Fruit fly (Drosophila melanogaster) S2 (cell line): Measurements from ENCODE around the gene CG7542.

Source experiments
- CG8478 ChIP-seq: fragments of >200 bp; optimal IDR thresholded peaks from 2 replicates; lab custom pipeline; 2018
- CTCF ChIP-seq, 2 experiments: fragments of >200 bp; optimal IDR thresholded peaks; 2 replicates each; lab custom pipeline; 2018

Gene CG7542

dm6 chr3L:17549049-17549876 is at the start of gene CG7542, which contains the start of gene Jon74E:
CG7542 (plus strand) TSS chr3L:17549826.
Jon74E (minus strand) TSS chr3L:17549127.
- TF ChIP-seq CTCF (optimal IDR thresholded peaks at IDR 0.05; lab: Kevin White, UChicago) (no peak), CG8478 (lab: Kevin White, UChicago) (no peak)

- TF ChIP-seq CG8478 (lab: Kevin White, UChicago) = no peak
- TF ChIP-seq CTCF (optimal IDR thresholded peaks at IDR 0.05; lab: Kevin White, UChicago) = no peak
Observed at dm6 chr3L:17500315-17500985, 49.2 kb upstream of the CG7542 start.

- TF ChIP-seq CG8478 (lab: Kevin White, UChicago) = no peak
- no peak for TF ChIP-seq CTCF (optimal IDR thresholded peaks at IDR 0.05; lab: Kevin White, UChicago)
Observed at dm6 chr3L:17502235-17502634, 47.4 kb upstream of the CG7542 start.

dm6 chr3L:17504538-17504937 is 45.1 kb upstream of the CG7542 start:
- TF ChIP-seq CTCF (optimal IDR thresholded peaks at IDR 0.05; lab: Kevin White, UChicago) = no peak
- TF ChIP-seq CG8478 (lab: Kevin White, UChicago) = no peak

dm6 chr3L:17506005-17506760 is 43.4 kb upstream of the CG7542 start:
- TF ChIP-seq CTCF (optimal IDR thresholded peaks at IDR 0.05; lab: Kevin White, UChicago) = no peak
- no peak for TF ChIP-seq CG8478 (lab: Kevin White, UChicago)

dm6 chr3L:17506830-17507229 is 42.8 kb upstream of the CG7542 start:
- TF ChIP-seq CTCF (optimal IDR thresholded peaks at IDR 0.05; lab: Kevin White, UChicago) (no peak), CG8478 (lab: Kevin White, UChicago) (no peak)

dm6 chr3L:17513492-17513891 is 36.1 kb upstream of the CG7542 start:
- no peak for TF ChIP-seq CTCF (optimal IDR thresholded peaks at IDR 0.05; lab: Kevin White, UChicago)
- no peak for TF ChIP-seq CG8478 (lab: Kevin White, UChicago)

dm6 chr3L:17513893-17514616 is 35.6 kb upstream of the CG7542 start, which contains the start of the genes U4-U6-60K and CG7564:
U4-U6-60K (minus strand) TSS chr3L:17513912.
CG7564 (plus strand) TSS chr3L:17514298.
- no peak for TF ChIP-seq CTCF (optimal IDR thresholded peaks at IDR 0.05; lab: Kevin White, UChicago)
- TF ChIP-seq CG8478 (lab: Kevin White, UChicago) = no peak

dm6 chr3L:17529511-17530194 is 20.0 kb upstream of the CG7542 start, which contains the start of the genes Edc3 and Nedd4:
Edc3 (minus strand) TSS chr3L:17529861.
Nedd4 (plus strand) TSS chr3L:17530081.
- TF ChIP-seq CG8478 (lab: Kevin White, UChicago) = no peak
- TF ChIP-seq CTCF (optimal IDR thresholded peaks at IDR 0.05; lab: Kevin White, UChicago) = no peak

- TF ChIP-seq CG8478 (lab: Kevin White, UChicago) (no peak), CTCF (optimal IDR thresholded peaks at IDR 0.05; lab: Kevin White, UChicago) (no peak)
Observed at dm6 chr3L:17530471-17531149, 19.0 kb upstream of the CG7542 start.

dm6 chr3L:17531397-17531796 is 18.2 kb upstream of the CG7542 start:
- TF ChIP-seq CG8478 (lab: Kevin White, UChicago) (no peak), CTCF (optimal IDR thresholded peaks at IDR 0.05; lab: Kevin White, UChicago) (no peak)

- TF ChIP-seq CG8478 (lab: Kevin White, UChicago) (no peak), CTCF (optimal IDR thresholded peaks at IDR 0.05; lab: Kevin White, UChicago) (no peak)
Observed at dm6 chr3L:17532197-17532596, 17.4 kb upstream of the CG7542 start.
